Worm (Caenorhabditis elegans) whole organism, L2 larva: Measurements from ENCODE around the gene nono-1.

Experiments
- crh-2 ChIP-seq: sonication (generic microtip); optimal IDR thresholded peaks from 2 replicates; lab custom pipeline; 2017; ENCODE audit warnings: missing biosample characterization, missing genetic modification characterization
- lsy-2 ChIP-seq, 2 experiments: fragments of 150-350 bp in 1 of 2; sonication (generic microtip) in 1 of 2; optimal IDR thresholded peaks; 2 replicates each; lab custom pipeline; 2014 to 2017; ENCODE audit warnings: missing biosample characterization in 2 of 2, missing genetic modification characterization in 2 of 2
- nhr-6 ChIP-seq: fragments of 150-350 bp; optimal IDR thresholded peaks from 2 replicates; lab custom pipeline; 2014; ENCODE audit warnings: missing biosample characterization, missing genetic modification characterization
- skn-1 ChIP-seq: sonication (generic microtip); optimal IDR thresholded peaks from 2 replicates; lab custom pipeline; 2017; ENCODE audit warnings: missing biosample characterization, missing genetic modification characterization

ce11 chrIII:5961560-5961959, 3.5 kb upstream of the nono-1 start:
- TF ChIP-seq nhr-6 (no peak), lsy-2 (tag; optimal IDR thresholded peaks at IDR 0.05; lab: Kevin White, UChicago) (no peak), skn-1 (tag; lab: Kevin White, UChicago) (no peak), crh-2 (tag; lab: Kevin White, UChicago) (no peak)
